Fruit fly (Drosophila melanogaster): ENCODE data around the gene CG17672.
A peak's percentile ranks its signal among the peaks of the same experiment; 100 is the strongest.

CG17672 gene

dm6 chr3L:13017803-13018324 is 10.9 kb upstream of the CG17672 start, which contains the start of the genes mRpL20 and Icmt (continued):
- TF ChIP-seq Sin3A (optimal IDR thresholded peaks at IDR 0.05) (no peak), wor (GFP tag; IDR thresholded peaks at IDR 0.05) (peak; percentile 93), D19A (tag; optimal IDR thresholded peaks at IDR 0.05) (peak; percentile 77), ERR (GFP tag; optimal IDR thresholded peaks at IDR 0.05) (no peak), ac (GFP tag; optimal IDR thresholded peaks at IDR 0.05) (peak; percentile 23), CG7987 (GFP tag; optimal IDR thresholded peaks at IDR 0.05) (peak; percentile 28), tin (GFP tag; optimal IDR thresholded peaks at IDR 0.05) (peak; percentile 69), oc (tag; optimal IDR thresholded peaks at IDR 0.05) (peak; percentile 96), jigr1 (GFP tag; IDR thresholded peaks at IDR 0.05) (peak; percentile 89), fd3F (GFP tag; optimal IDR thresholded peaks at IDR 0.05) (peak; percentile 95), CG12391 (tag; optimal IDR thresholded peaks at IDR 0.05) (peak; percentile 95), CG7372 (GFP tag; IDR thresholded peaks at IDR 0.05) (peak; percentile 96), CG34224 (GFP tag; IDR thresholded peaks at IDR 0.05; ENCODE audit: partially characterized antibody) (peak; percentile 74), CG1024 (GFP tag; IDR thresholded peaks at IDR 0.05) (peak; percentile 73), CG4328 (GFP tag; optimal IDR thresholded peaks at IDR 0.05) (peak; percentile 60), CG3838 (GFP tag; optimal IDR thresholded peaks at IDR 0.05) (peak; percentile 55), kah (GFP tag; optimal IDR thresholded peaks at IDR 0.05) (peak; percentile 58), amos (GFP tag; IDR thresholded peaks at IDR 0.05; ENCODE audit: partially characterized antibody) (peak; percentile 72), Tbp (GFP tag; optimal IDR thresholded peaks at IDR 0.05) (no peak), CG4854 (GFP tag; optimal IDR thresholded peaks at IDR 0.05) (no peak), CG32772 (GFP tag; IDR thresholded peaks at IDR 0.05) (peak; percentile 97), NFAT (GFP tag; IDR thresholded peaks at IDR 0.05) (peak; percentile 93), unpg (GFP tag; optimal IDR thresholded peaks at IDR 0.05) (peak; percentile 98), onecut (GFP tag; IDR thresholded peaks at IDR 0.05) (peak; percentile 79), wek (GFP tag; optimal IDR thresholded peaks at IDR 0.05) (peak; percentile 63), knrl (GFP tag; IDR thresholded peaks at IDR 0.05; ENCODE audit: partially characterized antibody) (peak; percentile 76), Doc3 (GFP tag; IDR thresholded peaks at IDR 0.05; ENCODE audit: partially characterized antibody) (peak; percentile 72), BEAF-32 (GFP tag; optimal IDR thresholded peaks at IDR 0.05) (peak; percentile 68), zfh2 (GFP tag; optimal IDR thresholded peaks at IDR 0.05) (peak; percentile 62), Fer3 (tag; optimal IDR thresholded peaks at IDR 0.05) (peak; percentile 91), CG17829 (tag; optimal IDR thresholded peaks at IDR 0.05) (peak; percentile 92), CG7745 (tag; optimal IDR thresholded peaks at IDR 0.05) (no peak), dpn (GFP tag; optimal IDR thresholded peaks at IDR 0.05) (peak; percentile 51 to 94), ato (GFP tag; IDR thresholded peaks at IDR 0.05; ENCODE audit: partially characterized antibody) (no peak; the same call in 1 of the 2 replicates), CG6175 (GFP tag; IDR thresholded peaks at IDR 0.05) (peak; percentile 93), wdn (GFP tag; IDR thresholded peaks at IDR 0.05) (peak; percentile 97), CG18262 (tag; optimal IDR thresholded peaks at IDR 0.05) (peak; percentile 93), CG17361 (GFP tag; IDR thresholded peaks at IDR 0.05) (peak; percentile 98), aop (GFP tag; IDR thresholded peaks at IDR 0.05) (0 out of 2 replicates have a peak, but pooled peaks have one; percentile 52), gsb-n (tag; optimal IDR thresholded peaks at IDR 0.05) (peak; percentile 96), cg (GFP tag; optimal IDR thresholded peaks at IDR 0.05) (no peak), CG17802 (tag; optimal IDR thresholded peaks at IDR 0.05) (peak; percentile 28), Atf6 (GFP tag; IDR thresholded peaks at IDR 0.05) (peak; percentile 94), br (optimal IDR thresholded peaks at IDR 0.05) (no peak), Sry-δ (GFP tag; optimal IDR thresholded peaks at IDR 0.05) (peak; percentile 33), ATbp (GFP tag; optimal IDR thresholded peaks at IDR 0.05) (peak; percentile 87), ttk (GFP tag; IDR thresholded peaks at IDR 0.05) (peak; percentile 98), da (GFP tag; optimal IDR thresholded peaks at IDR 0.05) (no peak), NC2β (GFP tag; optimal IDR thresholded peaks at IDR 0.05) (no peak), dmrt99B (tag; optimal IDR thresholded peaks at IDR 0.05) (peak; percentile 95)

Measured in whole organism, embryonic.